Worm (Caenorhabditis elegans): ENCODE results near the gene F59A7.12.

F59A7.12 gene

ce11 chrV:2068728-2069443 is 38.9 kb downstream of the F59A7.12 start:
- TF ChIP-seq fkh-10 (GFP tag; optimal IDR thresholded peaks at IDR 0.05) (no peak), Y22D7AL.16 (tag; optimal IDR thresholded peaks at IDR 0.05) (no peak), tbx-2 (tag; optimal IDR thresholded peaks at IDR 0.05) (no peak), ttx-3 (tag; optimal IDR thresholded peaks at IDR 0.05) (no peak), sdc-2 (tag; optimal IDR thresholded peaks at IDR 0.05) (no peak), ets-4 (tag; optimal IDR thresholded peaks at IDR 0.05) (no peak), ahr-1 (tag; optimal IDR thresholded peaks at IDR 0.05) (no peak), K09A11.1 (tag; optimal IDR thresholded peaks at IDR 0.05; ENCODE audit: insufficient read depth) (no peak), elt-2 (tag; optimal IDR thresholded peaks at IDR 0.05) (no peak), ceh-45 (GFP tag; IDR thresholded peaks at IDR 0.05) (no peak), pat-9 (tag; optimal IDR thresholded peaks at IDR 0.05) (no peak), C08G9.2 (tag; optimal IDR thresholded peaks at IDR 0.05) (no peak), hlh-8 (tag; optimal IDR thresholded peaks at IDR 0.05) (no peak), ceh-2 (tag; optimal IDR thresholded peaks at IDR 0.05) (no peak), ceh-30 (tag; optimal IDR thresholded peaks at IDR 0.05) (no peak), hlh-15 (tag; optimal IDR thresholded peaks at IDR 0.05) (no peak)

DNA sequence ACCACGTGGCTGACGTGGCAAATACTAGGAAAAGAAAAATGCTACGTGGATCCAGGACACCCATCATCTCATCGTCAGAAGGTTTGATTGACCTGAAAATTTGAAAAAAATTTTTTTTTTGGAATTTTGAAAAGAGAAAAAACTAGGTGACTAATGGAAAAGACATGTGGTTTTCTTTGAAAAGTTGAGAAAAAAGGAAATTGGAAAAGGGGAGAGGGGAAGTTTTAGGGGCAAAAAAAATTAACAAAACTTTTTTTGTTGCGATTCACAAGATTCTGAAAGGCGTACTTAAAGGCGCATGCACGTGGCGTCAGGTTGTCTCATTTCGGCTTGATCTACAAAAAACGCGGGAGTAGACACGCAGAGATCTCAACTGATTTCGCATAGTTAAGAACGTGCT is 42.8 kb downstream of the F59A7.12 start, which contains the start of gene Y40B10A.9:
Y40B10A.9 (minus strand) TSS at position 101 of the 400 bp plus-strand sequence.
- TF ChIP-seq pag-3 (tag; optimal IDR thresholded peaks at IDR 0.05; ENCODE audit: borderline replicate concordance) (no peak), gmeb-2 (tag; optimal IDR thresholded peaks at IDR 0.05) (no peak)

ce11 chrV:2076043-2076442 is 46.1 kb downstream of the F59A7.12 start:
- TF ChIP-seq ceh-2 (tag; optimal IDR thresholded peaks at IDR 0.05), result no peak
- no peak for TF ChIP-seq pros-1 (tag; optimal IDR thresholded peaks at IDR 0.05)
- peak; percentile 17 for TF ChIP-seq ceh-18 (tag; optimal IDR thresholded peaks at IDR 0.05)
- no peak for TF ChIP-seq pha-4 (tag; optimal IDR thresholded peaks at IDR 0.05)
- peak; percentile 50 for TF ChIP-seq unc-55 (GFP tag; optimal IDR thresholded peaks at IDR 0.05)
- no peak for TF ChIP-seq unc-86 (tag; optimal IDR thresholded peaks at IDR 0.05)
- no peak for TF ChIP-seq tbx-2 (tag; optimal IDR thresholded peaks at IDR 0.05)
- no peak for TF ChIP-seq pha-2 (tag; optimal IDR thresholded peaks at IDR 0.05)
- no peak for TF ChIP-seq K02D7.2 (tag; optimal IDR thresholded peaks at IDR 0.05)
- TF ChIP-seq gmeb-2 (tag; optimal IDR thresholded peaks at IDR 0.05), result no peak
- TF ChIP-seq ttx-3 (tag; optimal IDR thresholded peaks at IDR 0.05), result no peak
- no peak for TF ChIP-seq hlh-8 (tag; optimal IDR thresholded peaks at IDR 0.05)
